Worm (Caenorhabditis elegans): ENCODE data around the gene C05D11.5.

DNA sequence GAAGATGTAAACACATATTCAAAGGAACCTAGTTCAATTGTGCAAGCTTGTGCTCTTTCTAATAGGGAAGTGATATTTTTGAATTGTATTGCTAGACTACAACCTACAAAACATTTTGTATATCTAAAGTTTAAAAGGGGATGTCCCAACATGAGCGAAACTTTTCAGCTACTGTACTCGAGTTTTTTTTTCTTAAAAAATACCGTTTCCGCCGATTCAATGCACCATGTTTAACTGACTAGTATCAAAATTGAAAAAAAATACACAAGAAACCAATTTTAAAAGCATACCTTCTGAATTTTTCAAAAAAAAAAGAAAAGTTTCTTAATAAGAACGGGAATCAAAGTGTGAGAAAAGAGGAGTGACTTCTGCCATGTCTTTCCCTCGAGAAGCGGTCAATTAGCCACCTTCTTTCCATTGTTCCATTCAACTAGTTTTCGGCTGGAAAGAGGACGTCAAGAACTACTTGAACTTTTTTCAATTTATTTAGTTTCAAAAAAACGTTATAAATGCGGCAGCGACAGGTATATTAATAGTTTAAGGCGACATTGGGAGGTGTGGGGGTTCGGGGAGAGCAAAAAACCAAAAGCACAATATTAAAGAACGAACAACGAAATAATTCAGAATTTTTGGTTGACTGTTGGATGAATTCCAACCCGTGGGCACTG, 3.6 kb upstream of the C05D11.5 start, which contains the start of gene nas-4:
- no peak for TF ChIP-seq lin-39 (tag; optimal IDR thresholded peaks at IDR 0.05)
- no peak for TF ChIP-seq lin-14 (GFP tag; optimal IDR thresholded peaks at IDR 0.05)
- no peak for TF ChIP-seq nhr-12 (tag; optimal IDR thresholded peaks at IDR 0.05)
- no peak for TF ChIP-seq unc-130 (tag; optimal IDR thresholded peaks at IDR 0.05)
- TF ChIP-seq snu-23 (GFP tag; optimal IDR thresholded peaks at IDR 0.05), result peak; percentile 42

Data from whole organism, L1 larva.